Fruit fly (Drosophila melanogaster) whole organism, wandering third instar larva: ENCODE data around the gene CG43902.

ENCODE experiments used
- Abd-B ChIP-seq: fragments of >200 bp; optimal IDR thresholded peaks from 2 replicates; lab custom pipeline; 2017; ENCODE audit warnings: missing biosample characterization, missing genetic modification characterization
- CG32264 ChIP-seq: fragments of 200-800 bp; sonication (Bioruptor generic); optimal IDR thresholded peaks from 2 replicates; lab custom pipeline; 2016; ENCODE audit warnings: missing biosample characterization, missing genetic modification characterization
- CG9705 ChIP-seq: fragments of 200-800 bp; sonication (Bioruptor generic); optimal IDR thresholded peaks from 2 replicates; lab custom pipeline; 2018; ENCODE audit warnings: missing biosample characterization, mild to moderate bottlenecking, missing genetic modification characterization
- CrebA ChIP-seq: fragments of 200-800 bp; sonication (Bioruptor generic); optimal IDR thresholded peaks from 2 replicates; lab custom pipeline; 2016; ENCODE audit warnings: missing biosample characterization, mild to moderate bottlenecking, missing genetic modification characterization, borderline replicate concordance
- HLH106 ChIP-seq: fragments of 200-800 bp; optimal IDR thresholded peaks from 3 replicates; lab custom pipeline; 2019; ENCODE audit warnings: missing biosample characterization, mild to moderate bottlenecking, missing genetic modification characterization, moderate library complexity
- Hnf4 ChIP-seq: fragments of 200-800 bp; sonication (Bioruptor generic); optimal IDR thresholded peaks from 2 replicates; lab custom pipeline; 2016; ENCODE audit warnings: missing biosample characterization, mild to moderate bottlenecking, missing genetic modification characterization
- Hr83 ChIP-seq: fragments of 200-300 bp; sonication (Bioruptor generic); optimal IDR thresholded peaks from 2 replicates; lab custom pipeline; 2016; ENCODE audit warnings: missing biosample characterization, mild to moderate bottlenecking, missing genetic modification characterization, moderate library complexity; ENCODE audit not compliant: poor library complexity, severe bottlenecking
- Jra ChIP-seq: sonication (Bioruptor generic); optimal IDR thresholded peaks from 2 replicates; lab custom pipeline; 2016; ENCODE audit warnings: missing biosample characterization, missing genetic modification characterization
- Mio ChIP-seq: sonication (Bioruptor generic); optimal IDR thresholded peaks from 2 replicates; lab custom pipeline; 2016; ENCODE audit warnings: missing biosample characterization, missing genetic modification characterization
- Myc ChIP-seq: fragments of >200 bp; optimal IDR thresholded peaks from 2 replicates; lab custom pipeline; 2017
- N ChIP-seq: fragments of >200 bp; optimal IDR thresholded peaks from 2 replicates; lab custom pipeline; 2018; ENCODE audit warnings: missing biosample characterization, missing external identifiers, missing genetic modification characterization
- OdsH ChIP-seq: fragments of 200-800 bp; sonication (Bioruptor generic); optimal IDR thresholded peaks from 2 replicates; lab custom pipeline; 2016; ENCODE audit warnings: missing biosample characterization, mild to moderate bottlenecking, missing genetic modification characterization
- Sp1 ChIP-seq: fragments of 200-800 bp; sonication (Bioruptor generic); optimal IDR thresholded peaks from 3 replicates; lab custom pipeline; 2019; ENCODE audit warnings: missing biosample characterization, mild to moderate bottlenecking, missing genetic modification characterization, moderate library complexity
- Vsx2 ChIP-seq: fragments of 200-300, 225-300 bp; sonication (Bioruptor generic); optimal IDR thresholded peaks from 2 replicates; lab custom pipeline; 2018; ENCODE audit warnings: missing biosample characterization, missing genetic modification characterization; ENCODE audit not compliant: partially characterized antibody
- br ChIP-seq: fragments of 200-800 bp; sonication (Bioruptor generic); optimal IDR thresholded peaks from 2 replicates; lab custom pipeline; 2016; ENCODE audit warnings: missing biosample characterization, missing genetic modification characterization
- dl ChIP-seq, 2 experiments: fragments of 175-275, 200-275 bp in 1 of 2; fragments of 200-275 bp in 1 of 2; sonication (Bioruptor generic); optimal IDR thresholded peaks; lab custom pipeline; 2018; ENCODE audit warnings: mild to moderate bottlenecking in 2 of 2, missing biosample characterization in 2 of 2, missing genetic modification characterization in 2 of 2, moderate library complexity in 2 of 2; ENCODE audit not compliant: partially characterized antibody in 2 of 2, insufficient read depth in 1 of 2
- dsf ChIP-seq: sonication (Bioruptor generic); optimal IDR thresholded peaks from 2 replicates; lab custom pipeline; 2016; ENCODE audit warnings: missing biosample characterization, missing genetic modification characterization, borderline replicate concordance
- ey ChIP-seq: fragments of 200-800 bp; sonication (Bioruptor generic); optimal IDR thresholded peaks from 2 replicates; lab custom pipeline; 2016; ENCODE audit warnings: missing biosample characterization, missing genetic modification characterization
- foxo ChIP-seq, 2 experiments: fragments of 200-800 bp; sonication (Bioruptor generic); optimal IDR thresholded peaks; 2 replicates in 1 of 2; 3 replicates in 1 of 2; lab custom pipeline; 2016 to 2017; ENCODE audit warnings: missing biosample characterization in 2 of 2, missing genetic modification characterization in 2 of 2
- fru ChIP-seq: fragments of 200-800 bp; sonication (Bioruptor generic); optimal IDR thresholded peaks from 3 replicates; lab custom pipeline; 2016; ENCODE audit warnings: missing biosample characterization, mild to moderate bottlenecking, missing genetic modification characterization
- jim ChIP-seq: fragments of 175-275, 200-325 bp; sonication (Bioruptor generic); optimal IDR thresholded peaks from 2 replicates; lab custom pipeline; 2016; ENCODE audit warnings: missing biosample characterization, mild to moderate bottlenecking, missing genetic modification characterization
- lola ChIP-seq: fragments of >200 bp; optimal IDR thresholded peaks from 2 replicates; lab custom pipeline; 2017; ENCODE audit warnings: missing biosample characterization, missing genetic modification characterization
- pan ChIP-seq: fragments of >200 bp; optimal IDR thresholded peaks from 2 replicates; lab custom pipeline; 2017
- psq ChIP-seq: fragments of 200-800 bp; sonication (Bioruptor generic); optimal IDR thresholded peaks from 3 replicates; lab custom pipeline; 2017; ENCODE audit warnings: missing biosample characterization, mild to moderate bottlenecking, missing genetic modification characterization, moderate library complexity
- sv ChIP-seq: fragments of 200-800 bp; sonication (Bioruptor generic); optimal IDR thresholded peaks from 3 replicates; lab custom pipeline; 2016; ENCODE audit warnings: missing biosample characterization, missing genetic modification characterization
- tai ChIP-seq: sonication (Bioruptor generic); optimal IDR thresholded peaks from 2 replicates; lab custom pipeline; 2016; ENCODE audit warnings: missing biosample characterization, missing genetic modification characterization

The CG43902 gene

dm6 chrX:10243540-10243939 is 85.3 kb downstream of the CG43902 start:
- TF ChIP-seq Jra (GFP tag; lab: Kevin White, UChicago) (no peak), CG9705 (GFP tag; lab: Kevin White, UChicago) (no peak), dl (GFP tag; optimal IDR thresholded peaks at IDR 0.05; lab: Kevin White, UChicago; ENCODE audit: insufficient read depth in 1 of 2, partially characterized antibody in 2 of 2) (no peak), psq (GFP tag; lab: Kevin White, UChicago) (no peak), Vsx2 (GFP tag; lab: Kevin White, UChicago) (no peak), Abd-B (no peak), Hr83 (GFP tag; lab: Kevin White, UChicago) (no peak), Hnf4 (GFP tag; lab: Kevin White, UChicago) (no peak), HLH106 (tag; lab: Kevin White, UChicago) (no peak), CrebA (no peak), Myc (no peak), sv (GFP tag; lab: Kevin White, UChicago) (no peak), fru (GFP tag; lab: Kevin White, UChicago) (no peak), tai (GFP tag; lab: Kevin White, UChicago) (no peak), lola (GFP tag; lab: Kevin White, UChicago) (no peak), foxo (GFP tag; optimal IDR thresholded peaks at IDR 0.05; lab: Kevin White, UChicago) (no peak), dsf (no peak), br (GFP tag; lab: Kevin White, UChicago) (no peak), Sp1 (GFP tag; lab: Kevin White, UChicago) (no peak), ey (GFP tag; lab: Kevin White, UChicago) (no peak)
- TF ChIP-seq, all 38 proteins: peak for 0

- TF ChIP-seq lola (GFP tag; lab: Kevin White, UChicago) = no peak
- no peak for TF ChIP-seq Hnf4 (GFP tag; lab: Kevin White, UChicago)
- no peak for TF ChIP-seq N (GFP tag; lab: Kevin White, UChicago)
- no peak for TF ChIP-seq OdsH (GFP tag; lab: Kevin White, UChicago)
- TF ChIP-seq Hr83 (GFP tag; lab: Kevin White, UChicago) = no peak
- TF ChIP-seq CrebA = no peak
- TF ChIP-seq Abd-B = no peak
- TF ChIP-seq HLH106 (tag; lab: Kevin White, UChicago) = no peak
- no peak for TF ChIP-seq Jra (GFP tag; lab: Kevin White, UChicago)
- TF ChIP-seq dl (GFP tag; optimal IDR thresholded peaks at IDR 0.05; lab: Kevin White, UChicago; ENCODE audit: insufficient read depth in 1 of 2, partially characterized antibody in 2 of 2) = no peak
- TF ChIP-seq ey (GFP tag; lab: Kevin White, UChicago) = no peak
- no peak for TF ChIP-seq CG32264 (GFP tag; lab: Kevin White, UChicago)
- no peak for TF ChIP-seq pan (lab: Kevin White, UChicago)
- TF ChIP-seq jim (GFP tag; lab: Kevin White, UChicago) = no peak
- no peak for TF ChIP-seq Mio (GFP tag; lab: Kevin White, UChicago)
- no peak for TF ChIP-seq dsf
- no peak for TF ChIP-seq tai (GFP tag; lab: Kevin White, UChicago)
- TF ChIP-seq, all 38 proteins: peak for 0
These were observed 86.5 kb downstream of the CG43902 start for dm6 chrX:10244763-10245162.
